Fruit fly (Drosophila melanogaster) whole organism: ENCODE measurements around the gene zye.

Experiments
- CG8478 ChIP-seq: fragments of >200 bp; optimal IDR thresholded peaks from 2 replicates; lab custom pipeline; 2018; ENCODE audit warnings: inconsistent platforms
- Dll ChIP-seq: fragments of >200 bp; optimal IDR thresholded peaks from 2 replicates; lab custom pipeline; 2017
- EcR ChIP-seq, 2 experiments: fragments of >200 bp; optimal IDR thresholded peaks; 2 replicates each; lab custom pipeline; 2017; ENCODE audit warnings: missing biosample characterization in 2 of 2, missing genetic modification characterization in 2 of 2, missing genetic modification reagents in 2 of 2
- pan ChIP-seq: fragments of >200 bp; optimal IDR thresholded peaks from 2 replicates; lab custom pipeline; 2017
- psq ChIP-seq: fragments of >200 bp; optimal IDR thresholded peaks from 2 replicates; lab custom pipeline; 2017
- usp ChIP-seq: fragments of >200 bp; optimal IDR thresholded peaks from 2 replicates; lab custom pipeline; 2017; ENCODE audit warnings: missing biosample characterization, missing genetic modification characterization, mixed read lengths

zye gene

dm6 chr3L:20401026-20401912 lies 12.1 kb upstream of the zye start, which contains the start of gene trbl:
Gene trbl, minus strand, starts transcription at chr3L:20401609.
- peak; percentile 27 for TF ChIP-seq CG8478 (lab: Kevin White, UChicago)
- TF ChIP-seq EcR (GFP tag; optimal IDR thresholded peaks at IDR 0.05; lab: Kevin White, UChicago), result no peak
- TF ChIP-seq pan (lab: Kevin White, UChicago), result no peak
- no peak for TF ChIP-seq usp
- TF ChIP-seq psq (lab: Kevin White, UChicago), result peak; percentile 5
- no peak for TF ChIP-seq Dll

DNA sequence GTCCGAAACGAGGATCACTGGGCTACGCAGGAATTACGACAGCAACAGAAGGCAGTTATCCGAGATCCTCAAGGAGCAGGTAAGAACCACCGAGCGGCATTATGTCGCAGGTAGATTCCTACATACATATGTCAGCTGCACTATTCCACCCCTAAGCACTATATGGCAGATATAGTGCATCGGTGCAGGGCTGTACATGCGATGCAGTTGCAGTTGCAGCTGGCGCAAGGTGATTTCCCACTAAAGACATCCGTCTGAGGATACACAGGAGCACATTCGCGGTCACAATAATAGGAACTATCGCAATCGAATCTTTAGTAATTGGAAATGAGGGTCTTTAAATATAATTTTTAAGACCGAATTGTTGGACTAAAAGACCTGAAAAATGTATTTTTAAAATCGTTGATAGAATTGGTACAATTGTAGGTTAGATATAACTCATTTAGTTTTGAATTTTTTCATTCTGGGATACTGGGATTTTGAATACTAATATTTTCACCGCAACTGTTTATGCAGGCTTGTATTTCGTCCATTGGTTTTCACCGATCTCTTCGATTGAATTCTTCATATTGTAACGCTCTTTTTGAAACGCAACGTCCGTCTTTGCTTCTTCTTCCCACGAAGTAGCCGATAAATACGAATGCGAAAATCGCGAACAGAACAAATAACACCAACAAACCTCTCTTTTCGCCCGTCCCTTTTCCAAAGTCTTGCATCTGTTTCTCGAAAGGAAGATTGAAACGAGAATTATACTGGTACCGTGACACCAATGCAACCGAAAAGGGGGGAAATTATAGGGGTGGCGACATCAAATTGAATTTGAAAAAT lies 10.5 kb upstream of the zye start:
- TF ChIP-seq Dll, result no peak
- TF ChIP-seq usp, result no peak
- no peak for TF ChIP-seq pan (lab: Kevin White, UChicago)
- no peak for TF ChIP-seq CG8478 (lab: Kevin White, UChicago)
- TF ChIP-seq psq (lab: Kevin White, UChicago), result no peak
- no peak for TF ChIP-seq EcR (GFP tag; optimal IDR thresholded peaks at IDR 0.05; lab: Kevin White, UChicago)

DNA sequence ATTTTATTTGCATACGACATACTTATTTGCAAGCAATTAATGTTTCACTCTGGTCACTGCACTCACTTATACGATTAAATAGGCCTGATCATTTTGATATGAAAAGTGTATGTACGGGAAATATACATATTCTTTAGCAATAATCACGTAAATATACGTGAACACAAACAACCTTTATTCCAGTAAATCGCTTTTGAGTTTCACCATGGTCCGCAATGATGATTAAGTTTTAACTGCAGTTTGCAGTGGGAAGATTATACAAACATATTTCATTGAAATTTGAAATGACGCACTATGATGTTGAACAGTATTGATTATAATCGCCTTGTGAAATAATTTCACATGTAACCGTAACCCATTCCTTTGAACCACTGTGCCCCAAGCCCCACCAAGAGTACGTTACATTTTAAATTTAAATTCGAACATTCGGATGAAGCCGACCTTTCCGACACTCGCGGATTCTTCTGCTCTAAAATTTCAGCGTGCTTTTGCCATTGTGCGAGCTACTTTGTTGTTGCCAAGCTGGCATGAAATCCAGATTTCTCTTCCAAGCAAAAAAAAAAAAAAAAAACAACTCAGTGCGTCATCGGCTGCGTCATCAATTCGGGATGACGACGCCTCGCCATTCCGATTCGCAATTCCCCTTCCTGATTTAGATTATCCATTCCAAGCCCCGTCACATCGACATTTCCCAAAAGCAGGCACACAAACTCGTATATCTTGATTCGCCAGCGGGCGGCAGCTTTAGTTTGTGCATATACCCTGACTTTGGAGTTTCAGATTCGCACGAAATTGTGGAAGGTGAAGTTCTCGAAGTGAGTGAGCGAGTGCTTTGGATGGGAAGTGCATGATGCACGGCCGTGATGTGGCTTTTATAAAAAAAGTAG lies 9.7 kb upstream of the zye start:
- TF ChIP-seq Dll (no peak), pan (lab: Kevin White, UChicago) (no peak), usp (no peak), CG8478 (lab: Kevin White, UChicago) (no peak), psq (lab: Kevin White, UChicago) (no peak), EcR (GFP tag; optimal IDR thresholded peaks at IDR 0.05; lab: Kevin White, UChicago) (no peak)

dm6 chr3L:20404515-20404914 lies 8.9 kb upstream of the zye start:
- peak in 1 of 2 experiments; percentile 35 for TF ChIP-seq EcR (GFP tag; optimal IDR thresholded peaks at IDR 0.05; lab: Kevin White, UChicago)
- no peak for TF ChIP-seq pan (lab: Kevin White, UChicago)

DNA sequence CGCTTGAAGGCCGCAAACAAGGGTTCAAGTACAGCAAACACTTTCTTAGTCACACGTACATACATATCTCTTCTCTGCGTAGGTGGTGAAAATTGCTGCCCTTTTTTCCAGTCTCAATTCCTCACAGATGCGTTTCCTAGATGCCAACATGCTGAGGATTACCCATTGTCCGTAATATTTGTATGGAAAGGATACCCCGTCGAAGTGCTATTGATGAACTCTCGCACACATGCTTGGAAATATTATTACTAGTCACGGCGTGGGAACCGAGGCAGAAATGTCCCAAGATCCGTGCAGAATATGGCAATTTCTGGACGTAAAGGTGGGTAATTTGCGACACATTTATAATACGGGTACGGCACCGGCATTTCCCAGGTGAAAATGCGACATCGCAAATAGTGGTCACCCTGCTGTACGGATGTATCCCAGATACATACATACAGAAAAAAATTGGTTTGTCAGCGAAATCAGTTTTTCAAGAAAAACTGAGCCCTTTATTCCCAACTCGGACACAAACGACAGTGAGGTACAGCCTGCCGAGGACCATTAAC lies 8.0 kb upstream of the zye start:
- no peak for TF ChIP-seq usp
- no peak for TF ChIP-seq EcR (GFP tag; optimal IDR thresholded peaks at IDR 0.05; lab: Kevin White, UChicago)
- TF ChIP-seq CG8478 (lab: Kevin White, UChicago), result no peak

dm6 chr3L:20405971-20406948 lies 7.1 kb upstream of the zye start:
- no peak for TF ChIP-seq EcR (GFP tag; optimal IDR thresholded peaks at IDR 0.05; lab: Kevin White, UChicago)
- TF ChIP-seq psq (lab: Kevin White, UChicago), result no peak
- TF ChIP-seq usp, result no peak
- no peak for TF ChIP-seq pan (lab: Kevin White, UChicago)
- no peak for TF ChIP-seq Dll
- TF ChIP-seq CG8478 (lab: Kevin White, UChicago), result no peak

DNA sequence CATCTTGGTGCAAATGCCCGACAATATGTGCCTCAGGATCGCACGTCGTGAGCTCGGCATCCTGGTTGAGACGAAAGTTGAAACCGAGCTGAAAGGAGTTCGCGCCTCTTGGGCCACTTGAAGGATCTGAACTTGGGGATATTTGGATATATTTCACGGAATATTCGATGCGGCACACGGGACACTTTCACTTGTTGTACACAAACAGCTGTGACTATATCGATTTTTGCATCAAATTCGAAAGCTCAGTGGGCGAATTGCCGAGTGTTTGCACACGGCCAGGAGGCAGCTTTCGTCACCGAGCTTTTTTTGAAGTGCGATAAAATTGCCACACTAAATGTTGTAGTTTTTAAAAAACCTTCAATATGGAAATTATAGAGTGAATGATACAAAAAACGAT lies 3.1 kb upstream of the zye start, which contains the start of gene CG13248:
TSS of gene CG13248 (minus strand) at position 222 of the 400 bp plus-strand sequence.
- TF ChIP-seq Dll (no peak), pan (lab: Kevin White, UChicago) (no peak), psq (lab: Kevin White, UChicago) (no peak), CG8478 (lab: Kevin White, UChicago) (no peak), usp (no peak), EcR (GFP tag; optimal IDR thresholded peaks at IDR 0.05; lab: Kevin White, UChicago) (no peak)

DNA sequence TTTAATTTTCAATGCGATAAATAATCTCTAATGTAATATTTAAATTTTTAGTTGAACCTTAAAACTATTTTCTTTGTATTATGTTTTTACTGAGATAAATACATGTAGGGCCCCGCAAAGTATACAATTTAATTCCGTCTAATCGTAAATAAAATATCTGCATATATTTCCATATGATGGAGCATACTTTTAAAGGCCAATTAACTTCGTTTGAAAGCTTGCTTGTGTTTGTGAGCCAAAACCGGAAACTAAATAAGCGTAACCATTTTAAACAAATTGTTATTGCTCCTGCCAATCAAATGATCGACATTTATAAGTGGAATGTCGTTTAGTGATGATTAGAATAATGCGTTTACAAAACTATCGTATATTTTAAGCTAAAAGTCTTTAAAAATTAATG lies 2.6 kb upstream of the zye start:
- TF ChIP-seq pan (lab: Kevin White, UChicago) (no peak), EcR (GFP tag; optimal IDR thresholded peaks at IDR 0.05; lab: Kevin White, UChicago) (no peak)

- TF ChIP-seq psq (lab: Kevin White, UChicago), result no peak
- TF ChIP-seq pan (lab: Kevin White, UChicago), result no peak
- no peak for TF ChIP-seq EcR (GFP tag; optimal IDR thresholded peaks at IDR 0.05; lab: Kevin White, UChicago)
- TF ChIP-seq Dll, result no peak
- no peak for TF ChIP-seq CG8478 (lab: Kevin White, UChicago)
Observed at dm6 chr3L:20425888-20426287, 12.5 kb downstream of the zye start, which contains the start of gene CG5282. Gene CG5282, minus strand, starts transcription at chr3L:20426071.

DNA sequence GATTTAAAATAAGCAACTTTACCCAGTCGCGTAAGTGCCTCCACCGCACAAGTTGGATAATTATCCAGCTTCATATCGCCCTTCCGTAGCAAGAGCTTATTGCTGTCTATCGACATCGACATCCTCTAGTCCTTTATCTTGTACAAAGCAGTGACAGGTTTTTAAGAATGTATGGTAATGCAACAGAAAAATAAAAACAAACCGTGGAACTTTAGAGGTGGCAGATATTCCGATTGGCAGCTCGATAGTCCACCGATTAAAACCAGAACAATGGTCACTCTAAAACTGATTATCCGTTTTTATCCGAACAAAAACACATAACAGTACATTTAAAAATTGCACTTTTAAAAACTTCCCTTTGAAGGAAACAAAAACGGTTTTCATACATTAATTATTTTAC lies 14.0 kb downstream of the zye start, which contains the start of gene CG5274:
TSS of gene CG5274 (minus strand) at position 218 of the 400 bp plus-strand sequence.
- no peak for TF ChIP-seq pan (lab: Kevin White, UChicago)
- TF ChIP-seq CG8478 (lab: Kevin White, UChicago), result no peak
- TF ChIP-seq usp, result no peak
- no peak for TF ChIP-seq psq (lab: Kevin White, UChicago)
